Worm (Caenorhabditis elegans): ENCODE results near the gene F20D6.15.

F20D6.15 gene

ce11 chrV:8190430-8190829 lies 2.2 kb upstream of the F20D6.15 start, which contains the start of gene F20D6.1:
TSS of gene F20D6.1 (plus strand) at chrV:8190730.
- TF ChIP-seq scrt-1 (GFP tag; IDR thresholded peaks at IDR 0.05) (no peak), tbx-11 (GFP tag; IDR thresholded peaks at IDR 0.05) (no peak), flt-1 (GFP tag; IDR thresholded peaks at IDR 0.05) (no peak), tbx-37 (GFP tag; conservative IDR thresholded peaks at IDR 0.05) (no peak), ceh-13 (GFP tag; optimal IDR thresholded peaks at IDR 0.05) (no peak), B0310.2 (tag; optimal IDR thresholded peaks at IDR 0.05) (no peak), F13C5.2 (tag; optimal IDR thresholded peaks at IDR 0.05) (no peak), sea-1 (GFP tag; conservative IDR thresholded peaks at IDR 0.05) (no peak), ama-1 (optimal IDR thresholded peaks at IDR 0.05) (no peak)

- TF ChIP-seq ama-1 (optimal IDR thresholded peaks at IDR 0.05) (no peak), sea-1 (GFP tag; conservative IDR thresholded peaks at IDR 0.05) (no peak), ceh-13 (GFP tag; optimal IDR thresholded peaks at IDR 0.05) (no peak), hmg-4 (GFP tag; optimal IDR thresholded peaks at IDR 0.05) (no peak), tra-4 (tag; optimal IDR thresholded peaks at IDR 0.05) (no peak), pes-1 (GFP tag; IDR thresholded peaks at IDR 0.05) (no peak), ceh-36 (tag; optimal IDR thresholded peaks at IDR 0.05) (no peak), tbx-11 (GFP tag; IDR thresholded peaks at IDR 0.05) (no peak), B0310.2 (tag; optimal IDR thresholded peaks at IDR 0.05) (no peak), scrt-1 (GFP tag; IDR thresholded peaks at IDR 0.05) (no peak), hnd-1 (tag; optimal IDR thresholded peaks at IDR 0.05) (no peak), F13C5.2 (tag; optimal IDR thresholded peaks at IDR 0.05) (no peak), aly-1 (tag; optimal IDR thresholded peaks at IDR 0.05) (no peak), flt-1 (GFP tag; IDR thresholded peaks at IDR 0.05) (no peak), hmbx-1 (tag; optimal IDR thresholded peaks at IDR 0.05) (no peak)
Observed at ce11 chrV:8190016-8190415, 1.7 kb upstream of the F20D6.15 start, which contains the start of gene F20D6.12. TSS of gene F20D6.12 (minus strand) at chrV:8190116.

- TF ChIP-seq tbx-11 (GFP tag; IDR thresholded peaks at IDR 0.05) (no peak), aly-1 (tag; optimal IDR thresholded peaks at IDR 0.05) (no peak), tbx-37 (GFP tag; conservative IDR thresholded peaks at IDR 0.05) (no peak), ama-1 (optimal IDR thresholded peaks at IDR 0.05) (no peak), F13C5.2 (tag; optimal IDR thresholded peaks at IDR 0.05) (no peak), B0310.2 (tag; optimal IDR thresholded peaks at IDR 0.05) (no peak), flt-1 (GFP tag; IDR thresholded peaks at IDR 0.05) (no peak), sea-1 (GFP tag; conservative IDR thresholded peaks at IDR 0.05) (no peak), hmg-4 (GFP tag; optimal IDR thresholded peaks at IDR 0.05) (no peak), ceh-36 (tag; optimal IDR thresholded peaks at IDR 0.05) (no peak), pes-1 (GFP tag; IDR thresholded peaks at IDR 0.05) (no peak), tra-4 (tag; optimal IDR thresholded peaks at IDR 0.05) (no peak), hmbx-1 (tag; optimal IDR thresholded peaks at IDR 0.05) (no peak)
Observed at ce11 chrV:8185737-8186136, 2.5 kb downstream of the F20D6.15 start, which contains the start of gene F20D6.2. TSS of gene F20D6.2 (plus strand) at chrV:8186037.

- TF ChIP-seq sea-1 (GFP tag; conservative IDR thresholded peaks at IDR 0.05) (no peak), F13C5.2 (tag; optimal IDR thresholded peaks at IDR 0.05) (no peak), hmbx-1 (tag; optimal IDR thresholded peaks at IDR 0.05) (no peak), tra-4 (tag; optimal IDR thresholded peaks at IDR 0.05) (no peak), ama-1 (optimal IDR thresholded peaks at IDR 0.05) (no peak), aly-1 (tag; optimal IDR thresholded peaks at IDR 0.05) (no peak), ets-7 (tag; optimal IDR thresholded peaks at IDR 0.05) (no peak), tbx-37 (GFP tag; conservative IDR thresholded peaks at IDR 0.05) (no peak), pes-1 (GFP tag; IDR thresholded peaks at IDR 0.05) (no peak), flt-1 (GFP tag; IDR thresholded peaks at IDR 0.05) (no peak), hnd-1 (tag; optimal IDR thresholded peaks at IDR 0.05) (no peak), scrt-1 (GFP tag; IDR thresholded peaks at IDR 0.05) (no peak), hmg-4 (GFP tag; optimal IDR thresholded peaks at IDR 0.05) (no peak), ceh-36 (tag; optimal IDR thresholded peaks at IDR 0.05) (no peak), ceh-13 (GFP tag; optimal IDR thresholded peaks at IDR 0.05) (no peak)
Observed at ce11 chrV:8183384-8183783, 4.9 kb downstream of the F20D6.15 start, which contains the start of gene srp-8. TSS of gene srp-8 (plus strand) at chrV:8183684.

ce11 chrV:8178914-8179542 lies 9.2 kb downstream of the F20D6.15 start, which contains the start of gene srp-7:
TSS of gene srp-7 (plus strand) at chrV:8179126.
- TF ChIP-seq scrt-1 (GFP tag; IDR thresholded peaks at IDR 0.05): peak; percentile 36; the same call in 1 of the 2 replicates
- no peak for TF ChIP-seq tbx-37 (GFP tag; conservative IDR thresholded peaks at IDR 0.05)

ce11 chrV:8178279-8178678 lies 10.0 kb downstream of the F20D6.15 start:
- TF ChIP-seq ets-7 (tag; optimal IDR thresholded peaks at IDR 0.05): no peak
- no peak for TF ChIP-seq hmg-4 (GFP tag; optimal IDR thresholded peaks at IDR 0.05)
- TF ChIP-seq B0310.2 (tag; optimal IDR thresholded peaks at IDR 0.05): no peak
- TF ChIP-seq tbx-37 (GFP tag; conservative IDR thresholded peaks at IDR 0.05): no peak
- no peak for TF ChIP-seq tra-4 (tag; optimal IDR thresholded peaks at IDR 0.05)
- no peak for TF ChIP-seq ceh-36 (tag; optimal IDR thresholded peaks at IDR 0.05)
- no peak for TF ChIP-seq sea-1 (GFP tag; conservative IDR thresholded peaks at IDR 0.05)
- no peak for TF ChIP-seq aly-1 (tag; optimal IDR thresholded peaks at IDR 0.05)
- TF ChIP-seq hnd-1 (tag; optimal IDR thresholded peaks at IDR 0.05): no peak
- no peak for TF ChIP-seq pes-1 (GFP tag; IDR thresholded peaks at IDR 0.05)
- TF ChIP-seq tbx-11 (GFP tag; IDR thresholded peaks at IDR 0.05): no peak
- no peak for TF ChIP-seq scrt-1 (GFP tag; IDR thresholded peaks at IDR 0.05)

ce11 chrV:8177349-8177748 lies 10.9 kb downstream of the F20D6.15 start, which contains the start of gene F20D6.9:
TSS of gene F20D6.9 (minus strand) at chrV:8177449.
- TF ChIP-seq flt-1 (GFP tag; IDR thresholded peaks at IDR 0.05): no peak
- no peak for TF ChIP-seq tbx-11 (GFP tag; IDR thresholded peaks at IDR 0.05)
- TF ChIP-seq tbx-37 (GFP tag; conservative IDR thresholded peaks at IDR 0.05): no peak
- TF ChIP-seq scrt-1 (GFP tag; IDR thresholded peaks at IDR 0.05): no peak
- TF ChIP-seq hmbx-1 (tag; optimal IDR thresholded peaks at IDR 0.05): no peak
- no peak for TF ChIP-seq F13C5.2 (tag; optimal IDR thresholded peaks at IDR 0.05)

Measured in whole organism, early embryonic.